Worm (Caenorhabditis elegans) whole organism, L4/young adult: ENCODE results near the gene F08D12.3.

Source experiments
- W03F9.2 ChIP-seq: fragments of 150-350 bp; optimal IDR thresholded peaks from 2 replicates; lab custom pipeline; 2014; ENCODE audit warnings: missing biosample characterization, missing genetic modification characterization
- dao-5 ChIP-seq: sonication (generic microtip); optimal IDR thresholded peaks from 2 replicates; lab custom pipeline; 2016; ENCODE audit warnings: missing genotype, missing genetic modification characterization, moderate library complexity, missing compliant biosample characterization
- him-1 ChIP-seq: sonication (generic microtip); optimal IDR thresholded peaks from 2 replicates; lab custom pipeline; 2016; ENCODE audit warnings: missing genotype, missing genetic modification reagents, missing genetic modification characterization, missing compliant biosample characterization

ce11 chrII:2829482-2829881 lies 50.1 kb downstream of the F08D12.3 start:
- TF ChIP-seq him-1 (no peak), dao-5 (tag; lab: Kevin White, UChicago) (no peak), W03F9.2 (tag; lab: Kevin White, UChicago) (no peak)
